Worm (Caenorhabditis elegans): ENCODE measurements around the gene D1086.2.

The D1086.2 gene

ce11 chrV:14094546-14094945 is 3.9 kb downstream of the D1086.2 start:
- TF ChIP-seq ces-1 (GFP tag; optimal IDR thresholded peaks at IDR 0.05) (no peak), ceh-63 (GFP tag; optimal IDR thresholded peaks at IDR 0.05) (no peak), nhr-237 (tag; optimal IDR thresholded peaks at IDR 0.05) (no peak), lin-14 (GFP tag; optimal IDR thresholded peaks at IDR 0.05) (no peak), snu-23 (GFP tag; optimal IDR thresholded peaks at IDR 0.05) (no peak), ceh-8 (GFP tag; optimal IDR thresholded peaks at IDR 0.05) (no peak), dsc-1 (tag; optimal IDR thresholded peaks at IDR 0.05) (no peak), ama-1 (optimal IDR thresholded peaks at IDR 0.05) (no peak), nhr-47 (tag; optimal IDR thresholded peaks at IDR 0.05) (no peak), fkh-8 (tag; optimal IDR thresholded peaks at IDR 0.05) (no peak), nhr-77 (tag; optimal IDR thresholded peaks at IDR 0.05) (no peak), Y116A8C.19 (tag; optimal IDR thresholded peaks at IDR 0.05; ENCODE audit: borderline replicate concordance) (no peak), sox-4 (tag; optimal IDR thresholded peaks at IDR 0.05) (no peak)

DNA sequence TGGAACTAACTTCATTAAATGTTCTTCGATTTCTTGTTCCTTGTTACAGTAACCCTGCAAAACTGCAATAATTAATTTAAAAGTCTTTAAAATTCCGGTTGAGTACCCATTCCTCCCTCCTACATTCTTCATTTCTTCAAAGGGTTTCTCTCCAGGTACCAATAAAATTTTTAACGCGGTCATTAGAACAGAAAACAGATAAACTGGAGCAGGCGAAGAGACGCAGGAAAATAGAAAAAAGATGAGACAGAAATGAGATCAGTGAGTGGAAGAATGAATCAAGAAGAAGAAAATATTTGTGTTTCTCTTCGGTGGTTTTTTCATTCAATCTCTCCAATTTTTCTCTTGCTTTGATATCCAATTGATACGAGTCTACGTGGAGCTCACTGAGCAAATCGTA is 4.7 kb downstream of the D1086.2 start, which contains the start of gene D1086.8:
Gene D1086.8 (plus strand): TSS at position 301 of the 400 bp plus-strand sequence.
- TF ChIP-seq swsn-7 (tag; optimal IDR thresholded peaks at IDR 0.05) (no peak), lin-14 (GFP tag; optimal IDR thresholded peaks at IDR 0.05) (peak; percentile 57), dsc-1 (tag; optimal IDR thresholded peaks at IDR 0.05) (peak; percentile 2), rnt-1 (tag; optimal IDR thresholded peaks at IDR 0.05) (peak; percentile 33), nhr-237 (tag; optimal IDR thresholded peaks at IDR 0.05) (no peak), lsy-2 (tag; optimal IDR thresholded peaks at IDR 0.05) (peak in 1 of 2 experiments; percentile 38), blmp-1 (tag; optimal IDR thresholded peaks at IDR 0.05) (peak; percentile 11)

- TF ChIP-seq jun-1 (tag; optimal IDR thresholded peaks at IDR 0.05), result no peak
- TF ChIP-seq sox-4 (tag; optimal IDR thresholded peaks at IDR 0.05), result no peak
- peak; percentile 48 for TF ChIP-seq snu-23 (GFP tag; optimal IDR thresholded peaks at IDR 0.05)
- TF ChIP-seq hpl-2 (GFP tag; optimal IDR thresholded peaks at IDR 0.05), result no peak
- TF ChIP-seq nhr-19 (GFP tag; conservative IDR thresholded peaks at IDR 0.05), result peak; percentile 80
- peak; percentile 27 for TF ChIP-seq xbp-1 (tag; optimal IDR thresholded peaks at IDR 0.05)
- TF ChIP-seq nhr-71 (tag; optimal IDR thresholded peaks at IDR 0.05), result peak; percentile 82
- peak; percentile 53; the same call in 1 of the 2 replicates for TF ChIP-seq grh-1 (GFP tag; IDR thresholded peaks at IDR 0.05)
- no peak for TF ChIP-seq ztf-11 (tag; optimal IDR thresholded peaks at IDR 0.05)
- TF ChIP-seq nhr-47 (tag; optimal IDR thresholded peaks at IDR 0.05), result peak; percentile 72
- TF ChIP-seq nhr-90 (tag; optimal IDR thresholded peaks at IDR 0.05; ENCODE audit: poor library complexity), result peak; percentile 82
- TF ChIP-seq mdl-1 (tag; optimal IDR thresholded peaks at IDR 0.05), result no peak
- peak; percentile 31 for TF ChIP-seq tbx-2 (tag; optimal IDR thresholded peaks at IDR 0.05)
- TF ChIP-seq rnt-1 (tag; optimal IDR thresholded peaks at IDR 0.05), result peak; percentile 82
- peak; percentile 47 for TF ChIP-seq dsc-1 (tag; optimal IDR thresholded peaks at IDR 0.05)
- no peak for TF ChIP-seq hlh-4 (tag; optimal IDR thresholded peaks at IDR 0.05)
- TF ChIP-seq fkh-8 (tag; optimal IDR thresholded peaks at IDR 0.05), result no peak
- TF ChIP-seq lsy-2 (tag; optimal IDR thresholded peaks at IDR 0.05), result peak in 1 of 2 experiments; percentile 42
- TF ChIP-seq ama-1 (optimal IDR thresholded peaks at IDR 0.05), result peak; percentile 70
- TF ChIP-seq fos-1 (tag; optimal IDR thresholded peaks at IDR 0.05), result no peak
- TF ChIP-seq swsn-7 (tag; optimal IDR thresholded peaks at IDR 0.05), result peak; percentile 65
- TF ChIP-seq mep-1 (tag; optimal IDR thresholded peaks at IDR 0.05), result peak; percentile 4
- peak; percentile 51 for TF ChIP-seq nhr-20 (tag; optimal IDR thresholded peaks at IDR 0.05)
- peak in 1 of 6 experiments; percentile 7 for TF ChIP-seq elt-3 (tag; optimal IDR thresholded peaks at IDR 0.05)
- TF ChIP-seq nhr-85 (tag), result peak; percentile 87
- peak; percentile 75 for TF ChIP-seq lin-39 (tag; optimal IDR thresholded peaks at IDR 0.05)
- TF ChIP-seq ceh-82 (tag; optimal IDR thresholded peaks at IDR 0.05), result no peak
- TF ChIP-seq unc-62 (GFP tag; optimal IDR thresholded peaks at IDR 0.05), result no peak
- no peak for TF ChIP-seq C04F5.9 (tag; optimal IDR thresholded peaks at IDR 0.05)
- TF ChIP-seq C16A3.4 (tag; optimal IDR thresholded peaks at IDR 0.05), result no peak
- TF ChIP-seq aly-2 (tag; optimal IDR thresholded peaks at IDR 0.05), result peak; percentile 37
- peak; percentile 98 for TF ChIP-seq snpc-4 (tag; optimal IDR thresholded peaks at IDR 0.05)
- TF ChIP-seq ets-5 (GFP tag; IDR thresholded peaks at IDR 0.05), result no peak
- TF ChIP-seq efl-1 (optimal IDR thresholded peaks at IDR 0.05), result peak; percentile 17 to 47
- TF ChIP-seq efl-1 (GFP tag; optimal IDR thresholded peaks at IDR 0.05 in 1 of 2), result peak in 1 of 2 experiments; percentile 92
- no peak for TF ChIP-seq sptf-1 (tag; optimal IDR thresholded peaks at IDR 0.05)
- TF ChIP-seq mef-2 (tag; optimal IDR thresholded peaks at IDR 0.05), result no peak
- peak; percentile 55 for TF ChIP-seq elt-2 (tag; optimal IDR thresholded peaks at IDR 0.05)
- TF ChIP-seq nhr-76 (tag; optimal IDR thresholded peaks at IDR 0.05), result no peak
- TF ChIP-seq fkh-4 (tag; optimal IDR thresholded peaks at IDR 0.05; ENCODE audit: borderline replicate concordance), result no peak
- no peak for TF ChIP-seq nhr-28 (tag; optimal IDR thresholded peaks at IDR 0.05)
These were observed 6.1 kb downstream of the D1086.2 start, which contains the start of gene D1086.3 for ce11 chrV:14092403-14092802. D1086.3 (plus strand) TSS chrV:14092792.
